Fruit fly (Drosophila melanogaster): ENCODE results near the gene CG14556.
A peak's percentile ranks its signal among the peaks of the same experiment; 100 is the strongest.

The CG14556 gene

DNA sequence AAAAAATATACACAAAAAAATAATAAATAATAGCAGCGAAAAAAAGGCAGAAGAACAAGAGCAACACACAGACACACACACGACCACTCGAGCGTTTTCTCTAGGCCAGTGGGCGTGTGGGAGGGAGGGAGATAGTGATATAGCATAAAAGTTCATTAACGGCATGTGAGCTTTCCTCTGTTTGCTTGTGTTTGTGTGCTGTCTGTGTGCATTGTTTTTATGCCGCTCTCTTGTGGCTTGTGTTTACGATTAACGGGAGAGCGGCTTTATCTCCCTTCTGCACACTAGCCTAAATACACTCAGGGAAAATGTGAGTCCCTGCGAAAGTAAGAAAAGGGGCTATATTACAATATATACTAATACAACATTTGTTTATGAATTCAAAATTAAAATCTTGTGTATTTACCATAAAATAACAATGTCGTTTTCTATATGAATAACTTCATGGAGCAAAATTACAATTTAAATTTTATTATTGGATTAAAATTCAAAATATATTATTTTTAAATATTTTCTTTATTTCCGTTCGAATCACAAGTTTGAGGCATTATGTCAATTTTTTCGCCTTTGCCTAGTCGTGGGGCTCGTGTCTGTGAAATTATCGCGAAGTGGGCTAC, 8.9 kb upstream of the CG14556 start (continued):
- peak; percentile 35 for TF ChIP-seq sd (tag; optimal IDR thresholded peaks at IDR 0.05)
- TF ChIP-seq CrebB (tag; optimal IDR thresholded peaks at IDR 0.05), result peak; percentile 39
- TF ChIP-seq Jarid2 (GFP tag; optimal IDR thresholded peaks at IDR 0.05), result peak; percentile 0
- no peak for TF ChIP-seq CG6765 (GFP tag; optimal IDR thresholded peaks at IDR 0.05)
- peak in 1 of 3 experiments; percentile 2 for TF ChIP-seq lola (GFP tag; optimal IDR thresholded peaks at IDR 0.05)
- no peak for TF ChIP-seq jigr1 (GFP tag; IDR thresholded peaks at IDR 0.05)
- peak; percentile 68 for TF ChIP-seq CG31441 (GFP tag; IDR thresholded peaks at IDR 0.05)
- no peak for TF ChIP-seq da (GFP tag; optimal IDR thresholded peaks at IDR 0.05)
- peak; percentile 31 to 37 for TF ChIP-seq Trl (optimal IDR thresholded peaks at IDR 0.05)
- TF ChIP-seq Trl (GFP tag; optimal IDR thresholded peaks at IDR 0.05), result peak; percentile 25
- peak; percentile 73 for TF ChIP-seq sens (GFP tag)
- no peak for TF ChIP-seq Fer2 (tag; optimal IDR thresholded peaks at IDR 0.05)
- TF ChIP-seq Asciz (GFP tag; optimal IDR thresholded peaks at IDR 0.05), result peak; percentile 21
- TF ChIP-seq E2f2 (GFP tag; IDR thresholded peaks at IDR 0.05), result peak; percentile 29; the same call in 1 of the 2 replicates
- no peak for TF ChIP-seq Gug (GFP tag; IDR thresholded peaks at IDR 0.05)
- TF ChIP-seq Dbx (GFP tag; IDR thresholded peaks at IDR 0.05), result no peak; the same call in 2 of the 3 replicates
- no peak for TF ChIP-seq wek (GFP tag; optimal IDR thresholded peaks at IDR 0.05)
- TF ChIP-seq esg (GFP tag; conservative IDR thresholded peaks at IDR 0.05), result 0 out of 2 replicates have a peak, but pooled peaks have one; percentile 24
- TF ChIP-seq org-1 (GFP tag; optimal IDR thresholded peaks at IDR 0.05), result peak; percentile 65
- TF ChIP-seq gcm (GFP tag; optimal IDR thresholded peaks at IDR 0.05), result no peak
- no peak for TF ChIP-seq CG6254 (GFP tag; optimal IDR thresholded peaks at IDR 0.05)
- peak; percentile 3 for TF ChIP-seq CG12942 (GFP tag; optimal IDR thresholded peaks at IDR 0.05)
- TF ChIP-seq CG7556 (GFP tag; optimal IDR thresholded peaks at IDR 0.05), result peak; percentile 79
- peak; percentile 14 for TF ChIP-seq Deaf1 (tag; optimal IDR thresholded peaks at IDR 0.05)
- no peak for TF ChIP-seq Tbp (GFP tag; optimal IDR thresholded peaks at IDR 0.05)
- peak; percentile 17 for TF ChIP-seq odd (GFP tag; optimal IDR thresholded peaks at IDR 0.05)
- no peak for TF ChIP-seq CG10654 (GFP tag; optimal IDR thresholded peaks at IDR 0.05)
- no peak for TF ChIP-seq cad (GFP tag; optimal IDR thresholded peaks at IDR 0.05)
- peak in 1 of 2 experiments; percentile 78 for TF ChIP-seq Hr51 (GFP tag; optimal IDR thresholded peaks at IDR 0.05)
- TF ChIP-seq ewg (GFP tag; optimal IDR thresholded peaks at IDR 0.05), result peak; percentile 16
- no peak for TF ChIP-seq CG14441 (GFP tag; IDR thresholded peaks at IDR 0.05)
- TF ChIP-seq CG10147 (GFP tag; optimal IDR thresholded peaks at IDR 0.05), result peak; percentile 53
- no peak for TF ChIP-seq crc (GFP tag; optimal IDR thresholded peaks at IDR 0.05)
- TF ChIP-seq CG12769 (tag; optimal IDR thresholded peaks at IDR 0.05), result peak; percentile 71
- peak; percentile 69 for TF ChIP-seq CG7839 (tag; optimal IDR thresholded peaks at IDR 0.05)
- 0 out of 3 replicates have a peak, but pooled peaks have one; percentile 54 for TF ChIP-seq ci (GFP tag; IDR thresholded peaks at IDR 0.05)
- TF ChIP-seq CG6813 (GFP tag; optimal IDR thresholded peaks at IDR 0.05), result peak; percentile 50
- no peak; the same call in 1 of the 2 replicates for TF ChIP-seq CG14014 (GFP tag; IDR thresholded peaks at IDR 0.05)
- peak; percentile 49; the same call in 1 of the 2 replicates for TF ChIP-seq sob (GFP tag; IDR thresholded peaks at IDR 0.05)
- TF ChIP-seq CG8290 (GFP tag; optimal IDR thresholded peaks at IDR 0.05), result no peak
- TF ChIP-seq CG8290 (tag; optimal IDR thresholded peaks at IDR 0.05), result peak in 1 of 2 experiments; percentile 59
- peak; percentile 73 for TF ChIP-seq Hmr (GFP tag; optimal IDR thresholded peaks at IDR 0.05)
- peak; percentile 56 for TF ChIP-seq CG17328 (GFP tag; IDR thresholded peaks at IDR 0.05)
- TF ChIP-seq trh (GFP tag; optimal IDR thresholded peaks at IDR 0.05), result no peak
- TF ChIP-seq CG33213 (GFP tag; optimal IDR thresholded peaks at IDR 0.05), result no peak
- peak; percentile 45 for TF ChIP-seq fd96Cb (tag; optimal IDR thresholded peaks at IDR 0.05)
- no peak for TF ChIP-seq knrl (GFP tag; IDR thresholded peaks at IDR 0.05; ENCODE audit: partially characterized antibody)
- peak; percentile 16 for TF ChIP-seq CG10267 (tag; optimal IDR thresholded peaks at IDR 0.05)
- TF ChIP-seq CG31224 (GFP tag; IDR thresholded peaks at IDR 0.05), result peak; percentile 42; the same call in 1 of the 2 replicates
- TF ChIP-seq CG10209 (GFP tag; optimal IDR thresholded peaks at IDR 0.05), result peak; percentile 56

Measured in whole organism, embryonic.